Fruit fly (Drosophila melanogaster): ENCODE results near the gene mys.

mys gene

DNA sequence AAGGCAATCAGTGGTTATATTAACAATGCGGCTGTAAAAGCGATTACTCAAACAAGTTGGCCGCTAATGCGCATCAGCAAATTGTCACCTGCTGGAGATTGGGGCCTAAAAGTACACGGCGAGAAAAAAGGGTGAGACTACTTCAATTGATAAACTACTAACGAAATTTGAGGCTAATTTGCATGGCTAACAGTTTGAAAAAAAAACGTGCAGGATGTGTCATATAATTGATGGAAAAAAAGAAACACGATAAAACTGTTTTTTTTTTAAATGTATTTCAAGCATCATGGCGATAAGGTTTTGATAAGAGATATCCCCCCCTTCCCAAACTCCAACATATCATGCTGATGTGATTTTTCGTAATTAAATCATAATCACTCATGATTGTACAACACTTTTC lies 51.3 kb downstream of the mys start (continued):
- TF ChIP-seq pita (GFP tag; optimal IDR thresholded peaks at IDR 0.05) (no peak), bsh (GFP tag; optimal IDR thresholded peaks at IDR 0.05) (no peak), CG10979 (tag; optimal IDR thresholded peaks at IDR 0.05) (no peak), nerfin-1 (tag; optimal IDR thresholded peaks at IDR 0.05) (no peak), CG6654 (GFP tag; optimal IDR thresholded peaks at IDR 0.05) (no peak), CG32772 (GFP tag; IDR thresholded peaks at IDR 0.05) (no peak), CG31365 (tag; optimal IDR thresholded peaks at IDR 0.05) (no peak), CG12744 (GFP tag; optimal IDR thresholded peaks at IDR 0.05) (no peak), slbo (GFP tag; IDR thresholded peaks at IDR 0.05) (peak; percentile 75), MESR4 (GFP tag; optimal IDR thresholded peaks at IDR 0.05) (no peak), CG17612 (GFP tag; IDR thresholded peaks at IDR 0.05) (no peak), Oaz (GFP tag; IDR thresholded peaks at IDR 0.05) (0 out of 2 replicates have a peak, but pooled peaks have one; percentile 31), Trl (optimal IDR thresholded peaks at IDR 0.05) (no peak), Trl (GFP tag; optimal IDR thresholded peaks at IDR 0.05) (peak; percentile 5), CG30403 (GFP tag; optimal IDR thresholded peaks at IDR 0.05) (peak; percentile 30), CG11723 (GFP tag; optimal IDR thresholded peaks at IDR 0.05) (no peak), dm (GFP tag; optimal IDR thresholded peaks at IDR 0.05) (no peak), CG8944 (GFP tag; optimal IDR thresholded peaks at IDR 0.05) (no peak), mam (GFP tag; optimal IDR thresholded peaks at IDR 0.05) (peak; percentile 41), CG18599 (GFP tag; optimal IDR thresholded peaks at IDR 0.05) (peak; percentile 59), pnt (GFP tag; optimal IDR thresholded peaks at IDR 0.05) (no peak), sna (GFP tag; IDR thresholded peaks at IDR 0.05; ENCODE audit: partially characterized antibody) (no peak), fd102C (GFP tag; optimal IDR thresholded peaks at IDR 0.05) (no peak), Bdp1 (GFP tag; optimal IDR thresholded peaks at IDR 0.05) (no peak), HLHmδ (GFP tag; optimal IDR thresholded peaks at IDR 0.05) (no peak), Ets65A (GFP tag) (peak; percentile 90), abd-A (tag; optimal IDR thresholded peaks at IDR 0.05) (no peak), CG14014 (GFP tag; IDR thresholded peaks at IDR 0.05) (peak; percentile 46; the same call in 1 of the 2 replicates), CG16813 (GFP tag; IDR thresholded peaks at IDR 0.05; ENCODE audit: partially characterized antibody) (no peak), oc (tag; optimal IDR thresholded peaks at IDR 0.05) (no peak), ems (GFP tag; optimal IDR thresholded peaks at IDR 0.05) (no peak), B-H1 (GFP tag; IDR thresholded peaks at IDR 0.05) (no peak; the same call in 2 of the 3 replicates), toy (GFP tag; IDR thresholded peaks at IDR 0.05) (no peak), B-H2 (GFP tag; optimal IDR thresholded peaks at IDR 0.05) (no peak), cato (GFP tag; optimal IDR thresholded peaks at IDR 0.05; ENCODE audit: borderline replicate concordance) (no peak), Sry-δ (GFP tag; optimal IDR thresholded peaks at IDR 0.05) (no peak), CG4328 (GFP tag; optimal IDR thresholded peaks at IDR 0.05) (no peak), eyg (GFP tag; optimal IDR thresholded peaks at IDR 0.05) (no peak), disco-r (GFP tag; optimal IDR thresholded peaks at IDR 0.05) (no peak), CG8089 (GFP tag; optimal IDR thresholded peaks at IDR 0.05) (no peak), Adf1 (GFP tag; IDR thresholded peaks at IDR 0.05) (peak; percentile 11; the same call in 1 of the 2 replicates), bbx (GFP tag; IDR thresholded peaks at IDR 0.05; ENCODE audit: partially characterized antibody) (no peak), shn (GFP tag; optimal IDR thresholded peaks at IDR 0.05) (no peak), CG8281 (tag; optimal IDR thresholded peaks at IDR 0.05) (no peak), Sox102F (GFP tag; optimal IDR thresholded peaks at IDR 0.05) (peak; percentile 1), CoRest (tag; optimal IDR thresholded peaks at IDR 0.05) (peak; percentile 28), CG18619 (GFP tag; optimal IDR thresholded peaks at IDR 0.05) (peak; percentile 18), Atf-2 (GFP tag; optimal IDR thresholded peaks at IDR 0.05) (no peak), Neu2 (GFP tag; optimal IDR thresholded peaks at IDR 0.05; ENCODE audit: borderline replicate concordance) (no peak), CG1233 (GFP tag; optimal IDR thresholded peaks at IDR 0.05) (no peak), CG1024 (GFP tag; IDR thresholded peaks at IDR 0.05) (no peak), CG6765 (GFP tag; optimal IDR thresholded peaks at IDR 0.05) (peak; percentile 21)
